Worm (Caenorhabditis elegans) whole organism, L4/young adult: ENCODE data around the gene daf-7.

ENCODE experiments used
- W03F9.2 ChIP-seq: fragments of 150-350 bp; optimal IDR thresholded peaks from 2 replicates; lab custom pipeline; 2014; ENCODE audit warnings: missing biosample characterization, missing genetic modification characterization
- dao-5 ChIP-seq: sonication (generic microtip); optimal IDR thresholded peaks from 2 replicates; lab custom pipeline; 2016; ENCODE audit warnings: missing genotype, missing genetic modification characterization, moderate library complexity, missing compliant biosample characterization
- him-1 ChIP-seq: sonication (generic microtip); optimal IDR thresholded peaks from 2 replicates; lab custom pipeline; 2016; ENCODE audit warnings: missing genotype, missing genetic modification reagents, missing genetic modification characterization, missing compliant biosample characterization

DNA sequence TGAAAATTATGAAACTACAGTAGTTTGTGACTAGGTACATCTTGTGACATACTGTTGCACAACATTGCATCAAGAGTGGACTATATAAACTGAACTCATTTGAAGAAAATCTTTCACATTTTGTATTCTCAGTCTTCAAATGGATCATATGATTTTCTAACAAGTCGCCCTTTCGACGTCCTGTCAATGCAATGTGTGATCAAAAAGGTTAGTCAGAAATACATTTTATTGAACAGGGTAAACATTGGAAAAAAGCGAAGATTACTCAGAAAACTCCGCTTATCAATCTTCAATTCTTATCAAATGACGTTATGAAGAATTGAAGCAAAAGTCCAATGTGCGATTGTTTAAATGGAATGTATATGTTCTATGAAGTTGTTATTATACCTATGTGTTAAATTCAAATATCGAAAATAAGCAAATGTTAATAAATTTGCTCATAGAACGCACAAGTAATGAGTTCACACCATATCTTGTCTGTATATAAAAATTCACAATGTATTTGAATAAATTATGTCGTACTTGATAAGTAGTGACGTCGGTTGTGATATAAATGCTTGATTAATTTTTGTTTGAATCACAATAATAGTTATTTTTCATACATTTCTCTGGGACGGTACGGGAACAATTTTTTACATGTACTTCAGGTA lies 21.3 kb downstream of the daf-7 start, which contains the start of gene zip-2:
- TF ChIP-seq W03F9.2 (tag; lab: Kevin White, UChicago), result no peak
- no peak for TF ChIP-seq dao-5 (tag; lab: Kevin White, UChicago)
- TF ChIP-seq him-1 (tag; lab: Kevin White, UChicago), result no peak
